Worm (Caenorhabditis elegans) whole organism, L3 larva: ENCODE data around the gene F57G9.7.

Experiments
- ama-1 ChIP-seq: fragments of 150-350 bp; optimal IDR thresholded peaks from 2 replicates; lab custom pipeline; 2018
- ceh-82 ChIP-seq: fragments of 150-350 bp; optimal IDR thresholded peaks from 2 replicates; lab custom pipeline; 2014; ENCODE audit warnings: missing biosample characterization, missing genetic modification characterization
- egl-5 ChIP-seq: fragments of 150-350 bp; optimal IDR thresholded peaks from 2 replicates; lab custom pipeline; 2017; ENCODE audit warnings: missing biosample characterization, missing genetic modification reagents, missing genetic modification characterization, inconsistent platforms
- elt-1 ChIP-seq: fragments of 150-350 bp; optimal IDR thresholded peaks from 2 replicates; lab custom pipeline; 2014; ENCODE audit warnings: missing biosample characterization, missing genetic modification characterization
- mdl-1 ChIP-seq: fragments of 150-350 bp; optimal IDR thresholded peaks from 2 replicates; lab custom pipeline; 2014; ENCODE audit warnings: missing biosample characterization, missing genetic modification characterization
- nhr-76 ChIP-seq: fragments of 150-350 bp; sonication (generic microtip); optimal IDR thresholded peaks from 5 replicates; lab custom pipeline; 2014; ENCODE audit warnings: missing biosample characterization, missing genetic modification characterization
- nhr-77 ChIP-seq: fragments of 150-350 bp; optimal IDR thresholded peaks from 2 replicates; lab custom pipeline; 2014; ENCODE audit warnings: missing biosample characterization, missing genetic modification characterization
- pha-4 ChIP-seq: fragments of 150-350 bp; optimal IDR thresholded peaks from 2 replicates; lab custom pipeline; 2014; ENCODE audit warnings: missing biosample characterization, missing genetic modification reagents, missing genetic modification characterization
- skn-1 ChIP-seq: fragments of 150-350 bp; optimal IDR thresholded peaks from 2 replicates; lab custom pipeline; 2014; ENCODE audit warnings: missing biosample characterization, missing genetic modification characterization
- snpc-4 ChIP-seq: fragments of 150-350 bp; optimal IDR thresholded peaks from 2 replicates; lab custom pipeline; 2014; ENCODE audit warnings: missing biosample characterization, missing genetic modification characterization
- tbx-2 ChIP-seq: sonication (generic microtip); optimal IDR thresholded peaks from 2 replicates; lab custom pipeline; 2016; ENCODE audit warnings: mild to moderate bottlenecking, missing genetic modification characterization, missing compliant biosample characterization
- unc-39 ChIP-seq: sonication (generic microtip); optimal IDR thresholded peaks from 4 replicates; lab custom pipeline; 2017; ENCODE audit warnings: missing biosample characterization, missing genetic modification characterization
- zag-1 ChIP-seq: fragments of 150-350 bp; optimal IDR thresholded peaks from 2 replicates; lab custom pipeline; 2014; ENCODE audit warnings: missing biosample characterization, missing genetic modification characterization
- ztf-11 ChIP-seq: fragments of 150-350 bp; optimal IDR thresholded peaks from 2 replicates; lab custom pipeline; 2014; ENCODE audit warnings: missing biosample characterization, missing genetic modification characterization

DNA sequence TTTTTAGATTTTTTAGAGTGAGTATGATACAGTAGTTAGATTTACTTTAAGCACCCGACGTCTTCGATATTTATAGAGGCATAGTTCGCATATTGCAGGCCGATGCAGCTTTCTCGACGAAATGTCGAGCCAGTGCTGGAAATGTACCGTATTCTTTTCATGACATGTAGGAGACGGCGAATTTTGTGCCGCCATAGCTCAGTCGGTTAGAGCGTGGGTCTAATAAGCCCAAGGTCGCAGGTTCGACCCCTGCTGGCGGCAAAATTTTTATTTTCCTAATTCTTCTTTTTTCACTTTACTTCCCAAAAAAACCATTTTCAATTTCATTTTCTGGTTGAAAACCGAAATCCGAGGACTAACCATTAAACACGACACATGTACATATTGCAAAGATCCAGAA is 35.3 kb downstream of the F57G9.7 start:
- TF ChIP-seq unc-39 (tag; lab: Kevin White, UChicago) (no peak), nhr-77 (tag; lab: Kevin White, UChicago) (no peak), mdl-1 (no peak), tbx-2 (tag; lab: Kevin White, UChicago) (no peak), snpc-4 (tag; lab: Kevin White, UChicago) (no peak), egl-5 (no peak), ama-1 (lab: Kevin White, UChicago) (no peak), skn-1 (tag; lab: Kevin White, UChicago) (no peak), zag-1 (no peak), nhr-76 (no peak), ztf-11 (tag; lab: Kevin White, UChicago) (no peak), pha-4 (no peak), ceh-82 (no peak), elt-1 (tag; lab: Kevin White, UChicago) (no peak)
